Worm (Caenorhabditis elegans) whole organism, late embryonic: ENCODE data around the gene hmit-1.2.

Experiments used
- ceh-24 ChIP-seq: sonication (generic microtip); optimal IDR thresholded peaks from 2 replicates; lab custom pipeline; 2016; ENCODE audit warnings: mild to moderate bottlenecking, missing genetic modification characterization, missing compliant biosample characterization
- elt-2 ChIP-seq: sonication (generic microtip); optimal IDR thresholded peaks from 2 replicates; lab custom pipeline; 2016; ENCODE audit warnings: missing genetic modification reagents, missing genetic modification characterization, missing compliant biosample characterization
- gmeb-2 ChIP-seq: sonication (generic microtip); optimal IDR thresholded peaks from 2 replicates; lab custom pipeline; 2016; ENCODE audit warnings: missing genetic modification characterization, inconsistent platforms, missing compliant biosample characterization
- hlh-13 ChIP-seq: fragments of 200-800 bp; sonication (Bioruptor generic); optimal IDR thresholded peaks from 2 replicates; lab custom pipeline; 2018; ENCODE audit warnings: mild to moderate bottlenecking, missing genetic modification characterization, missing compliant biosample characterization
- hlh-30 ChIP-seq: sonication (generic microtip); optimal IDR thresholded peaks from 2 replicates; lab custom pipeline; 2017; ENCODE audit warnings: antibody characterized with exemption, missing genetic modification characterization, missing compliant biosample characterization; ENCODE audit not compliant: insufficient read depth
- lin-11 ChIP-seq: fragments of 200-800 bp; sonication (Bioruptor generic); optimal IDR thresholded peaks from 2 replicates; lab custom pipeline; 2018; ENCODE audit warnings: mild to moderate bottlenecking, missing genetic modification characterization, missing compliant biosample characterization
- mec-3 ChIP-seq: sonication (generic microtip); optimal IDR thresholded peaks from 2 replicates; lab custom pipeline; 2016; ENCODE audit warnings: borderline replicate concordance, missing genetic modification characterization, missing compliant biosample characterization
- pat-9 ChIP-seq: fragments of 200-800 bp; sonication (Bioruptor generic); optimal IDR thresholded peaks from 2 replicates; lab custom pipeline; 2018; ENCODE audit warnings: mild to moderate bottlenecking, missing genetic modification characterization, moderate library complexity, missing compliant biosample characterization
- pha-4 ChIP-seq: fragments of 150-350 bp; optimal IDR thresholded peaks from 2 replicates; lab custom pipeline; 2018; ENCODE audit warnings: missing biosample characterization, missing genetic modification reagents, missing genetic modification characterization

ce11 chrV:18578306-18578705 lies 53.7 kb downstream of the hmit-1.2 start:
- TF ChIP-seq lin-11 (tag; lab: Kevin White, UChicago) (no peak), hlh-13 (GFP tag; lab: Kevin White, UChicago) (no peak), mec-3 (no peak), gmeb-2 (tag; lab: Kevin White, UChicago) (no peak), pat-9 (tag; lab: Kevin White, UChicago) (no peak), ceh-24 (tag; lab: Kevin White, UChicago) (no peak), pha-4 (tag; lab: Kevin White, UChicago) (no peak), elt-2 (tag; lab: Kevin White, UChicago) (no peak), hlh-30 (tag; lab: Kevin White, UChicago) (no peak)
